Worm (Caenorhabditis elegans): ENCODE results near the gene pes-8.
A peak's percentile ranks its signal among the peaks of the same experiment; 100 is the strongest.

Gene pes-8

ce11 chrX:9237708-9238107 lies 13.9 kb upstream of the pes-8 start (continued):
- no peak for TF ChIP-seq tag-97 (GFP tag; IDR thresholded peaks at IDR 0.05)
- peak; percentile 69; the same call in 1 of the 2 replicates for TF ChIP-seq pha-4 (GFP tag; IDR thresholded peaks at IDR 0.05)
- TF ChIP-seq pha-4 (tag; optimal IDR thresholded peaks at IDR 0.05), result no peak
- peak; percentile 60 for TF ChIP-seq duxl-1 (tag; optimal IDR thresholded peaks at IDR 0.05; ENCODE audit: poor library complexity)
- peak; percentile 59; the same call in 1 of the 2 replicates for TF ChIP-seq F26F4.8 (GFP tag; conservative IDR thresholded peaks at IDR 0.05)
- no peak; the same call in 1 of the 2 replicates for TF ChIP-seq hmg-1.1 (GFP tag; IDR thresholded peaks at IDR 0.05)
- TF ChIP-seq ZK337.2 (GFP tag; IDR thresholded peaks at IDR 0.05), result peak; percentile 30; the same call in 1 of the 2 replicates
- TF ChIP-seq vab-7 (GFP tag; IDR thresholded peaks at IDR 0.05), result peak; percentile 78
- no peak for TF ChIP-seq spr-3 (GFP tag; optimal IDR thresholded peaks at IDR 0.05)
- no peak for TF ChIP-seq dmd-6 (GFP tag; IDR thresholded peaks at IDR 0.05)
- 0 out of 2 replicates have a peak, but pooled peaks have one; percentile 51 for TF ChIP-seq ctbp-1 (GFP tag; IDR thresholded peaks at IDR 0.05)
- no peak for TF ChIP-seq nhr-11 (tag; optimal IDR thresholded peaks at IDR 0.05)
- TF ChIP-seq cey-2 (tag; optimal IDR thresholded peaks at IDR 0.05; ENCODE audit: borderline replicate concordance, insufficient read depth), result no peak
- peak; percentile 49; the same call in 1 of the 2 replicates for TF ChIP-seq mdt-29 (GFP tag; IDR thresholded peaks at IDR 0.05)
- TF ChIP-seq zip-11 (GFP tag; IDR thresholded peaks at IDR 0.05), result 0 out of 2 replicates have a peak, but pooled peaks have one; percentile 54
- TF ChIP-seq gei-8 (GFP tag; optimal IDR thresholded peaks at IDR 0.05), result peak; percentile 26
- TF ChIP-seq mxl-2 (GFP tag; conservative IDR thresholded peaks at IDR 0.05), result no peak
- peak; percentile 17 for TF ChIP-seq ceh-32 (tag; optimal IDR thresholded peaks at IDR 0.05; ENCODE audit: poor library complexity)
- TF ChIP-seq zip-2 (tag; optimal IDR thresholded peaks at IDR 0.05), result no peak
- peak; percentile 71 for TF ChIP-seq lir-3 (tag; optimal IDR thresholded peaks at IDR 0.05)
- TF ChIP-seq sdz-12 (GFP tag; optimal IDR thresholded peaks at IDR 0.05), result no peak
- no peak for TF ChIP-seq fkh-10 (GFP tag; optimal IDR thresholded peaks at IDR 0.05)
- peak; percentile 29 for TF ChIP-seq Y5F2A.4 (GFP tag; optimal IDR thresholded peaks at IDR 0.05)
- 0 out of 2 replicates have a peak, but pooled peaks have one; percentile 62 for TF ChIP-seq arid-1 (GFP tag; conservative IDR thresholded peaks at IDR 0.05)
- TF ChIP-seq mdl-1 (tag; optimal IDR thresholded peaks at IDR 0.05), result no peak
- TF ChIP-seq lin-13 (GFP tag; optimal IDR thresholded peaks at IDR 0.05), result no peak
- TF ChIP-seq nhr-111 (GFP tag; optimal IDR thresholded peaks at IDR 0.05), result peak; percentile 2
- peak; percentile 56; the same call in 1 of the 2 replicates for TF ChIP-seq madf-9 (GFP tag; conservative IDR thresholded peaks at IDR 0.05)
- TF ChIP-seq daf-8 (GFP tag; IDR thresholded peaks at IDR 0.05), result peak; percentile 75; the same call in 1 of the 2 replicates
- no peak for TF ChIP-seq lin-1 (GFP tag; IDR thresholded peaks at IDR 0.05)
- TF ChIP-seq nhr-10 (tag; optimal IDR thresholded peaks at IDR 0.05), result no peak
- no peak for TF ChIP-seq dve-1 (tag; optimal IDR thresholded peaks at IDR 0.05; ENCODE audit: insufficient read depth)
- TF ChIP-seq T26A8.4 (GFP tag; IDR thresholded peaks at IDR 0.05), result peak; percentile 60

DNA sequence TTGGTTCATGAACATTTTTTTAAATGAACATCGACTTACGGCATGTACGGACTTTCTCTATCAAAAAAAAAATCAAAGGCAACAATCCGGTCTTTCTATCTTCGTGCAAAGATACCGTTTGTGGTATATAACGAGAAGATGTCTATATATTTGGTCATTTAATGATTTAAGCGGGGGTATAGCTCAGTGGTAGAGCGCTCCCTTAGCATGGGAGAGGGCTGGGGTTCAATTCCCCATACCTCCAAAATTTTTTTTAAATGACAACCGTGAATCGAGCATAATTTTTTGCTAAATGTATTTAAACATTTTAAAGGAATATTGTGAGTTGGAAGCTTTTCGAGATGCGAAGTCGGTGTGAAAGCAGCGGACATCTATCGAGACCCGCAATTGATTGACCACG lies 12.9 kb upstream of the pes-8 start:
- TF ChIP-seq mdl-1 (tag; optimal IDR thresholded peaks at IDR 0.05), result no peak
- no peak for TF ChIP-seq ama-1 (optimal IDR thresholded peaks at IDR 0.05)
- TF ChIP-seq ctbp-1 (GFP tag; IDR thresholded peaks at IDR 0.05), result 0 out of 2 replicates have a peak, but pooled peaks have one; percentile 36
- no peak for TF ChIP-seq mxl-3 (GFP tag; optimal IDR thresholded peaks at IDR 0.05)
- TF ChIP-seq nhr-6 (tag; optimal IDR thresholded peaks at IDR 0.05), result no peak
- TF ChIP-seq dmd-8 (GFP tag; IDR thresholded peaks at IDR 0.05), result peak; percentile 89
- TF ChIP-seq pha-4 (GFP tag; IDR thresholded peaks at IDR 0.05), result peak; percentile 78; the same call in 1 of the 2 replicates
- TF ChIP-seq pha-4 (tag; optimal IDR thresholded peaks at IDR 0.05), result no peak
- no peak for TF ChIP-seq F37D6.2 (tag; optimal IDR thresholded peaks at IDR 0.05)
- no peak for TF ChIP-seq ztf-11 (tag; optimal IDR thresholded peaks at IDR 0.05)
- TF ChIP-seq daf-19 (GFP tag; conservative IDR thresholded peaks at IDR 0.05), result peak; percentile 60; the same call in 1 of the 2 replicates
- TF ChIP-seq ceh-62 (tag; optimal IDR thresholded peaks at IDR 0.05), result no peak
- TF ChIP-seq attf-4 (tag; optimal IDR thresholded peaks at IDR 0.05), result no peak
- TF ChIP-seq ztf-7 (tag; optimal IDR thresholded peaks at IDR 0.05), result no peak
- no peak for TF ChIP-seq D1046.2 (GFP tag; IDR thresholded peaks at IDR 0.05)
- TF ChIP-seq F44E2.7 (GFP tag; IDR thresholded peaks at IDR 0.05), result 0 out of 2 replicates have a peak, but pooled peaks have one; percentile 82
- peak; percentile 15 for TF ChIP-seq unc-130 (GFP tag; optimal IDR thresholded peaks at IDR 0.05)
- 0 out of 2 replicates have a peak, but pooled peaks have one; percentile 15 for TF ChIP-seq hmg-1.1 (GFP tag; IDR thresholded peaks at IDR 0.05)
- 0 out of 2 replicates have a peak, but pooled peaks have one; percentile 8 for TF ChIP-seq mdt-29 (GFP tag; IDR thresholded peaks at IDR 0.05)
- TF ChIP-seq T20F7.1 (GFP tag; optimal IDR thresholded peaks at IDR 0.05), result no peak
- TF ChIP-seq ceh-82 (tag; optimal IDR thresholded peaks at IDR 0.05), result no peak
- no peak for TF ChIP-seq ceh-32 (tag; optimal IDR thresholded peaks at IDR 0.05; ENCODE audit: poor library complexity)
- TF ChIP-seq daf-8 (GFP tag; IDR thresholded peaks at IDR 0.05), result no peak
- TF ChIP-seq Y105C5A.15 (GFP tag; IDR thresholded peaks at IDR 0.05), result 0 out of 2 replicates have a peak, but pooled peaks have one; percentile 69
- TF ChIP-seq rbr-2 (tag; optimal IDR thresholded peaks at IDR 0.05), result no peak
